Worm (Caenorhabditis elegans): ENCODE results near the gene F11G11.4.

DNA sequence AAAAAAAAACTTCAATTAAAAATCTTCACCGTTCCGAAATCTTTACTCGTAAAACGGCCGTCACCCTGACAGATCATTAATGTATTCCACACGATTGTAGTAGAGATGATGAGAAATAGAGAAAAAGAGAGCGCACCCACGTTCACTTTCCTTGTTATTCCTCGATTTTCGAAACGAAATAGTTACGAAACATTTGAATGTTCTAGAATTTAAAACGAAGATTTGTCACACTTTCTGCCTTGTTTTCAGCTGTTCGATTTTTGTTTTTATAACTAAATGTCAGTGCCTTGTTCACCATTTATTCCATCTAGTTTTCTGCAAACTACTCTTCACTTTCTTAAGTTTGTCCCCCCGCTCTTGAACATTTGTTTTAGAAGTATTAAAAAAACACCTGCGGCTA lies 5.6 kb upstream of the F11G11.4 start:
- peak in 1 of 2 experiments; percentile 60 for TF ChIP-seq unc-62 (GFP tag; optimal IDR thresholded peaks at IDR 0.05 in 1 of 2)
- TF ChIP-seq unc-62 (tag; optimal IDR thresholded peaks at IDR 0.05), result no peak
- no peak for TF ChIP-seq jun-1 (tag; optimal IDR thresholded peaks at IDR 0.05)
- no peak for TF ChIP-seq lin-39 (tag; optimal IDR thresholded peaks at IDR 0.05)
- TF ChIP-seq unc-130 (GFP tag; optimal IDR thresholded peaks at IDR 0.05), result no peak
- TF ChIP-seq mdl-1 (tag; optimal IDR thresholded peaks at IDR 0.05), result no peak
- TF ChIP-seq T26A8.4 (GFP tag; IDR thresholded peaks at IDR 0.05), result no peak
